Fruit fly (Drosophila melanogaster): Measurements from ENCODE around the gene cv-c.
A peak's percentile ranks its signal among the peaks of the same experiment; 100 is the strongest.

The cv-c gene

DNA sequence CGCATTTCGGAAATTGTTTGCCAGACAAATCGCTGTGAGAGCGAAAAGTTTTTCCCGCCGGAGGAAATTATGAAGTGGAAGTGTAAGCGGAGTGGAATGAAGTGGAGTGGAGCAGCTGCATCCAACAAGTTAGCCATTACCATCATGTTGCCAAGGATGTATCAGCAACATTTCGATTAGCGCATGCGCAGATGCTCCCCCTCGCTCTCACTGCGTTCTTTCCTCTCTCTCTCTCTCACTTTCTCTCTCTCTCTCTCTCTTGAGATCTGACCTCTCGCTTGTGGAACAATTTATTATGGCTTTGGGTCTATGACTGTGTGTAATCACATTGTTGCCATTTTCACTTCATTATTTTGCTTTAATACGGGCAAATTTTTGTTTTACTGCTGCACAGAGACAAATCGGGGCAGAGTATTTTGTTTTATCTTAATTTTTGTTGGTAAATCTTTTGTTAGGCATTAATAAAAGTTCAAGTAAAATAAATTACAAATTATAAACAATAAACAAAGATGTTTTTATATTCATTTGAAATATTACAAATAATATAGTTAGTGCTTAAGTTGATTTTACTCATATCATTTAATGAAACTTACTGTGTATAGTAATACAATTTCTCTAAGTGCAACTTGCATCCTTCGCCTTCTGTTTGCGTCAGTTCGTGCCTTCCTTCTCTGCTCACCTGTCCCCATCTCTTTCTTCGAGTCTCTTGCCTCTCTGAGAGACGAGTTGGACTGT lies 99.0 kb downstream of the cv-c start (continued):
- TF ChIP-seq CG11294 (GFP tag; IDR thresholded peaks at IDR 0.05) (peak; percentile 63), CG11902 (GFP tag; optimal IDR thresholded peaks at IDR 0.05) (peak; percentile 71), CG4318 (GFP tag; optimal IDR thresholded peaks at IDR 0.05) (peak; percentile 80), CG11762 (GFP tag; optimal IDR thresholded peaks at IDR 0.05; ENCODE audit: insufficient read depth) (peak; percentile 85), Ets96B (tag; optimal IDR thresholded peaks at IDR 0.05) (peak; percentile 93), net (GFP tag; optimal IDR thresholded peaks at IDR 0.05) (peak; percentile 88), eg (GFP tag; IDR thresholded peaks at IDR 0.05) (peak; percentile 83), esn (GFP tag; optimal IDR thresholded peaks at IDR 0.05) (peak; percentile 85), Blimp-1 (GFP tag; optimal IDR thresholded peaks at IDR 0.05) (peak; percentile 52), CG6792 (GFP tag; optimal IDR thresholded peaks at IDR 0.05) (peak; percentile 85), CG8319 (GFP tag; optimal IDR thresholded peaks at IDR 0.05) (peak; percentile 83), CG3032 (tag; optimal IDR thresholded peaks at IDR 0.05) (peak; percentile 93), CG9139 (GFP tag; optimal IDR thresholded peaks at IDR 0.05) (peak; percentile 85), CG10669 (GFP tag; optimal IDR thresholded peaks at IDR 0.05) (peak; percentile 90), acj6 (GFP tag; optimal IDR thresholded peaks at IDR 0.05) (peak; percentile 87), CG6276 (GFP tag; optimal IDR thresholded peaks at IDR 0.05) (peak; percentile 80), Ets21C (GFP tag; optimal IDR thresholded peaks at IDR 0.05) (peak; percentile 26), Hr38 (GFP tag; optimal IDR thresholded peaks at IDR 0.05) (no peak), CG6854 (GFP tag; optimal IDR thresholded peaks at IDR 0.05) (peak; percentile 9), spab (GFP tag; optimal IDR thresholded peaks at IDR 0.05) (peak; percentile 87), CG10631 (GFP tag; optimal IDR thresholded peaks at IDR 0.05) (peak; percentile 91), CG16779 (tag; optimal IDR thresholded peaks at IDR 0.05) (peak; percentile 85), fd59A (GFP tag; optimal IDR thresholded peaks at IDR 0.05) (peak; percentile 87), cyc (GFP tag; optimal IDR thresholded peaks at IDR 0.05) (peak; percentile 78), Eip93F (GFP tag; optimal IDR thresholded peaks at IDR 0.05) (peak; percentile 5), CG8632 (GFP tag; optimal IDR thresholded peaks at IDR 0.05) (peak; percentile 88), CG6808 (GFP tag; optimal IDR thresholded peaks at IDR 0.05) (peak; percentile 90), Hr4 (GFP tag; optimal IDR thresholded peaks at IDR 0.05) (peak; percentile 83), dsx (GFP tag; optimal IDR thresholded peaks at IDR 0.05; ENCODE audit: poor library complexity, severe bottlenecking) (peak; percentile 96), CG31627 (GFP tag; optimal IDR thresholded peaks at IDR 0.05) (peak; percentile 63), Sox14 (GFP tag; optimal IDR thresholded peaks at IDR 0.05) (peak; percentile 77)

dm6 chr3R:14381599-14381998 lies 99.9 kb downstream of the cv-c start, which contains the start of gene soti:
TSS of gene soti (minus strand) at chr3R:14381699.
- no peak for TF ChIP-seq CG8632 (GFP tag; optimal IDR thresholded peaks at IDR 0.05)

dm6 chr3R:14373828-14374217 lies 107.7 kb downstream of the cv-c start:
- TF ChIP-seq CG6276 (GFP tag; optimal IDR thresholded peaks at IDR 0.05): peak; percentile 42
- no peak for TF ChIP-seq fd59A (GFP tag; optimal IDR thresholded peaks at IDR 0.05)
- peak; percentile 60 for TF ChIP-seq net (GFP tag; optimal IDR thresholded peaks at IDR 0.05)
- no peak for TF ChIP-seq Sox14 (GFP tag; optimal IDR thresholded peaks at IDR 0.05)
- no peak for TF ChIP-seq salr (GFP tag; optimal IDR thresholded peaks at IDR 0.05)
- peak; percentile 75 for TF ChIP-seq CG3032 (tag; optimal IDR thresholded peaks at IDR 0.05)
- TF ChIP-seq CG7368 (GFP tag; optimal IDR thresholded peaks at IDR 0.05): peak; percentile 14
- TF ChIP-seq CG32006 (GFP tag; optimal IDR thresholded peaks at IDR 0.05): peak; percentile 80
- TF ChIP-seq fkh (GFP tag; optimal IDR thresholded peaks at IDR 0.05): no peak
- TF ChIP-seq dac (GFP tag; optimal IDR thresholded peaks at IDR 0.05): peak; percentile 30
- no peak for TF ChIP-seq CG6808 (GFP tag; optimal IDR thresholded peaks at IDR 0.05)
- no peak for TF ChIP-seq fd85E (GFP tag; optimal IDR thresholded peaks at IDR 0.05)
- TF ChIP-seq eg (GFP tag; IDR thresholded peaks at IDR 0.05): peak; percentile 86
- peak; percentile 75 for TF ChIP-seq Eip78C (GFP tag)
- no peak for TF ChIP-seq CG31627 (GFP tag; optimal IDR thresholded peaks at IDR 0.05)
- TF ChIP-seq topi (GFP tag; optimal IDR thresholded peaks at IDR 0.05): peak; percentile 7
- peak; percentile 66 for TF ChIP-seq CG11294 (GFP tag; IDR thresholded peaks at IDR 0.05)
- TF ChIP-seq Sox102F (GFP tag; optimal IDR thresholded peaks at IDR 0.05): peak; percentile 11
- TF ChIP-seq Ets96B (tag; optimal IDR thresholded peaks at IDR 0.05): peak; percentile 86
- TF ChIP-seq cyc (GFP tag; optimal IDR thresholded peaks at IDR 0.05): no peak
- no peak for TF ChIP-seq esn (GFP tag; optimal IDR thresholded peaks at IDR 0.05)
- peak; percentile 52 for TF ChIP-seq Hr4 (GFP tag; optimal IDR thresholded peaks at IDR 0.05)
- TF ChIP-seq CG4318 (GFP tag; optimal IDR thresholded peaks at IDR 0.05): peak; percentile 62
- TF ChIP-seq Sox15 (GFP tag; optimal IDR thresholded peaks at IDR 0.05): no peak
- no peak for TF ChIP-seq Eip93F (GFP tag; optimal IDR thresholded peaks at IDR 0.05)
- peak; percentile 24 for TF ChIP-seq CG8319 (GFP tag; optimal IDR thresholded peaks at IDR 0.05)
- no peak for TF ChIP-seq Smox (GFP tag; optimal IDR thresholded peaks at IDR 0.05)
- TF ChIP-seq CG1621 (tag; optimal IDR thresholded peaks at IDR 0.05): peak; percentile 29
- peak; percentile 57 for TF ChIP-seq CG3919 (GFP tag; optimal IDR thresholded peaks at IDR 0.05)

Data from whole organism, prepupa.